Fruit fly (Drosophila melanogaster): ENCODE data around the gene SP1029.

Gene SP1029

dm6 chr3R:29219948-29220347, 30.3 kb downstream of the SP1029 start, which contains the start of gene eEF1gamma (continued):
- TF ChIP-seq pan (optimal IDR thresholded peaks at IDR 0.05): no peak
- peak in 1 of 2 experiments; percentile 94 for TF ChIP-seq pan (GFP tag; optimal IDR thresholded peaks at IDR 0.05 in 1 of 2, IDR thresholded peaks at IDR 0.05 in 1 of 2)
- peak; percentile 56; the same call in 2 of the 3 replicates for TF ChIP-seq CG7357 (GFP tag; IDR thresholded peaks at IDR 0.05)
- TF ChIP-seq CG4707 (GFP tag; optimal IDR thresholded peaks at IDR 0.05): peak; percentile 93
- TF ChIP-seq cwo (GFP tag; optimal IDR thresholded peaks at IDR 0.05): peak; percentile 77
- TF ChIP-seq Side (GFP tag; optimal IDR thresholded peaks at IDR 0.05): peak; percentile 97
- TF ChIP-seq otp (GFP tag; IDR thresholded peaks at IDR 0.05): peak; percentile 97
- peak; percentile 80 for TF ChIP-seq exex (tag; optimal IDR thresholded peaks at IDR 0.05)
- TF ChIP-seq CG2120 (GFP tag; optimal IDR thresholded peaks at IDR 0.05): peak; percentile 85
- peak; percentile 82 for TF ChIP-seq E2f2 (GFP tag; IDR thresholded peaks at IDR 0.05)
- TF ChIP-seq CG3847 (GFP tag; IDR thresholded peaks at IDR 0.05): peak; percentile 93
- TF ChIP-seq HLH54F (GFP tag; optimal IDR thresholded peaks at IDR 0.05): peak; percentile 91
- TF ChIP-seq CG7928 (GFP tag; optimal IDR thresholded peaks at IDR 0.05): peak; percentile 97
- TF ChIP-seq zf30C (GFP tag; optimal IDR thresholded peaks at IDR 0.05): peak; percentile 49
- TF ChIP-seq grau (tag; optimal IDR thresholded peaks at IDR 0.05): peak; percentile 89
- peak; percentile 59 to 90 for TF ChIP-seq bsh (GFP tag; optimal IDR thresholded peaks at IDR 0.05)
- TF ChIP-seq CG6272 (GFP tag; IDR thresholded peaks at IDR 0.05): peak; percentile 91
- peak; percentile 96 for TF ChIP-seq CG9876 (GFP tag; optimal IDR thresholded peaks at IDR 0.05)
- TF ChIP-seq toy (GFP tag; IDR thresholded peaks at IDR 0.05): peak; percentile 89
- peak; percentile 92 for TF ChIP-seq CG2202 (tag; optimal IDR thresholded peaks at IDR 0.05)
- peak; percentile 98 for TF ChIP-seq chm (GFP tag; IDR thresholded peaks at IDR 0.05)
- TF ChIP-seq slbo (GFP tag; IDR thresholded peaks at IDR 0.05): peak; percentile 92
- TF ChIP-seq ems (GFP tag; optimal IDR thresholded peaks at IDR 0.05): peak; percentile 90
- peak; percentile 96 for TF ChIP-seq CG43689 (GFP tag; IDR thresholded peaks at IDR 0.05)
- TF ChIP-seq Oli (tag; optimal IDR thresholded peaks at IDR 0.05): peak; percentile 90
- TF ChIP-seq sna (GFP tag; IDR thresholded peaks at IDR 0.05; ENCODE audit: partially characterized antibody): peak; percentile 88
- TF ChIP-seq zfh2 (GFP tag; optimal IDR thresholded peaks at IDR 0.05): peak; percentile 87
- peak; percentile 93 for TF ChIP-seq CG5953 (GFP tag; IDR thresholded peaks at IDR 0.05)
- peak; percentile 99 for TF ChIP-seq CG7987 (GFP tag; optimal IDR thresholded peaks at IDR 0.05)
- peak; percentile 96 for TF ChIP-seq ATbp (GFP tag; optimal IDR thresholded peaks at IDR 0.05)
- TF ChIP-seq Pdp1 (GFP tag; optimal IDR thresholded peaks at IDR 0.05): peak; percentile 85 to 92
- peak in 1 of 2 experiments; percentile 71 for TF ChIP-seq crp (GFP tag; optimal IDR thresholded peaks at IDR 0.05)
- TF ChIP-seq HLH3B (GFP tag; IDR thresholded peaks at IDR 0.05): peak; percentile 91
- TF ChIP-seq sima (GFP tag; optimal IDR thresholded peaks at IDR 0.05): peak; percentile 94
- no peak for TF ChIP-seq hkb (optimal IDR thresholded peaks at IDR 0.05)
- TF ChIP-seq hkb (GFP tag; IDR thresholded peaks at IDR 0.05): peak; percentile 95
- TF ChIP-seq NFAT (GFP tag; IDR thresholded peaks at IDR 0.05): peak; percentile 97
- peak; percentile 98 for TF ChIP-seq CG1233 (GFP tag; optimal IDR thresholded peaks at IDR 0.05)
- TF ChIP-seq CG11456 (GFP tag; IDR thresholded peaks at IDR 0.05): peak; percentile 98
- peak; percentile 88 for TF ChIP-seq CG10979 (tag; optimal IDR thresholded peaks at IDR 0.05)
- peak; percentile 64 for TF ChIP-seq Ravus (GFP tag; IDR thresholded peaks at IDR 0.05)
- TF ChIP-seq gfzf (GFP tag; optimal IDR thresholded peaks at IDR 0.05): peak; percentile 38
- TF ChIP-seq CG1832 (GFP tag; optimal IDR thresholded peaks at IDR 0.05): no peak
- TF ChIP-seq C15 (GFP tag; IDR thresholded peaks at IDR 0.05): peak; percentile 93
- peak; percentile 98 for TF ChIP-seq CG10543 (GFP tag; optimal IDR thresholded peaks at IDR 0.05)
- TF ChIP-seq CG17568 (GFP tag; optimal IDR thresholded peaks at IDR 0.05): no peak
- TF ChIP-seq CG15011 (GFP tag; optimal IDR thresholded peaks at IDR 0.05): peak; percentile 96
- peak; percentile 94 for TF ChIP-seq CG4854 (GFP tag; optimal IDR thresholded peaks at IDR 0.05)
- peak; percentile 88 for TF ChIP-seq mam (GFP tag; optimal IDR thresholded peaks at IDR 0.05)
- no peak for TF ChIP-seq abd-A (tag; optimal IDR thresholded peaks at IDR 0.05)
- peak; percentile 94 for TF ChIP-seq CG14050 (GFP tag; IDR thresholded peaks at IDR 0.05)
